Worm (Caenorhabditis elegans): ENCODE measurements around the gene ife-3.

Gene ife-3

ce11 chrV:7778-8445, at the start of gene ife-3:
ife-3 (minus strand) TSS chrV:7828.
- no peak for TF ChIP-seq unc-62 (GFP tag; optimal IDR thresholded peaks at IDR 0.05)

- TF ChIP-seq unc-62 (GFP tag; optimal IDR thresholded peaks at IDR 0.05) = no peak
These were observed 48.3 kb upstream of the ife-3 start, which contains the start of gene srt-52 for ce11 chrV:55946-56345. srt-52 (minus strand) TSS chrV:56046.

ce11 chrV:53286-53685, 45.7 kb upstream of the ife-3 start:
- TF ChIP-seq unc-62 (GFP tag; optimal IDR thresholded peaks at IDR 0.05) = no peak

ce11 chrV:48622-49021, 41.0 kb upstream of the ife-3 start, which contains the start of gene B0348.1:
B0348.1 (plus strand) TSS chrV:48922.
- TF ChIP-seq unc-62 (GFP tag; optimal IDR thresholded peaks at IDR 0.05) = no peak

ce11 chrV:47799-48198, 40.2 kb upstream of the ife-3 start:
- no peak for TF ChIP-seq unc-62 (GFP tag; optimal IDR thresholded peaks at IDR 0.05)

- TF ChIP-seq unc-62 (GFP tag; optimal IDR thresholded peaks at IDR 0.05) = no peak
These were observed 37.4 kb upstream of the ife-3 start, which contains the start of gene B0348.2 for ce11 chrV:45010-45409. B0348.2 (plus strand) TSS chrV:45310.

- TF ChIP-seq unc-62 (GFP tag; optimal IDR thresholded peaks at IDR 0.05) = no peak
These were observed 36.4 kb upstream of the ife-3 start for ce11 chrV:44026-44425.

ce11 chrV:43070-43469, 35.4 kb upstream of the ife-3 start:
- TF ChIP-seq unc-62 (GFP tag; optimal IDR thresholded peaks at IDR 0.05) = no peak

ce11 chrV:37729-38128, 30.1 kb upstream of the ife-3 start:
- TF ChIP-seq unc-62 (GFP tag; optimal IDR thresholded peaks at IDR 0.05) = no peak

ce11 chrV:29823-30222, 22.2 kb upstream of the ife-3 start:
- TF ChIP-seq unc-62 (GFP tag; optimal IDR thresholded peaks at IDR 0.05) = no peak

- no peak for TF ChIP-seq unc-62 (GFP tag; optimal IDR thresholded peaks at IDR 0.05)
These were observed 20.6 kb upstream of the ife-3 start for ce11 chrV:28270-28669.

ce11 chrV:27604-28003, 20.0 kb upstream of the ife-3 start:
- no peak for TF ChIP-seq unc-62 (GFP tag; optimal IDR thresholded peaks at IDR 0.05)

ce11 chrV:24181-24580, 16.6 kb upstream of the ife-3 start:
- no peak for TF ChIP-seq unc-62 (GFP tag; optimal IDR thresholded peaks at IDR 0.05)

ce11 chrV:21848-22247, 14.2 kb upstream of the ife-3 start:
- TF ChIP-seq unc-62 (GFP tag; optimal IDR thresholded peaks at IDR 0.05) = no peak

ce11 chrV:20518-20917, 12.9 kb upstream of the ife-3 start, which contains the start of gene egl-8:
egl-8 (plus strand) TSS chrV:20818.
- no peak for TF ChIP-seq unc-62 (GFP tag; optimal IDR thresholded peaks at IDR 0.05)

ce11 chrV:16067-16845, 8.6 kb upstream of the ife-3 start:
- TF ChIP-seq unc-62 (GFP tag; optimal IDR thresholded peaks at IDR 0.05) = no peak

- TF ChIP-seq unc-62 (GFP tag; optimal IDR thresholded peaks at IDR 0.05) = no peak
These were observed 4.1 kb upstream of the ife-3 start for ce11 chrV:11708-12107.
